Worm (Caenorhabditis elegans): ENCODE results near the gene lbp-7.

lbp-7 gene

ce11 chrV:13882192-13882591 is 2.8 kb downstream of the lbp-7 start:
- TF ChIP-seq isw-1 (GFP tag; IDR thresholded peaks at IDR 0.05) (peak; percentile 11; the same call in 1 of the 2 replicates), unc-98 (GFP tag; IDR thresholded peaks at IDR 0.05) (peak; percentile 53; the same call in 1 of the 2 replicates)

ce11 chrV:13887358-13887757 is 8.0 kb downstream of the lbp-7 start, which contains the start of gene srsx-19:
srsx-19 (plus strand) TSS chrV:13887658.
- TF ChIP-seq efl-3 (GFP tag; optimal IDR thresholded peaks at IDR 0.05) (no peak), dsc-1 (tag; optimal IDR thresholded peaks at IDR 0.05) (no peak), nhr-28 (tag; optimal IDR thresholded peaks at IDR 0.05) (no peak), ztf-4 (tag; optimal IDR thresholded peaks at IDR 0.05) (no peak), hpl-2 (GFP tag; optimal IDR thresholded peaks at IDR 0.05) (no peak), pax-3 (tag; optimal IDR thresholded peaks at IDR 0.05) (no peak), blmp-1 (tag; optimal IDR thresholded peaks at IDR 0.05) (no peak), ceh-88 (GFP tag; IDR thresholded peaks at IDR 0.05) (no peak)

ce11 chrV:13889516-13889915 is 10.2 kb downstream of the lbp-7 start, which contains the start of gene spp-12:
spp-12 (plus strand) TSS chrV:13889816.
- TF ChIP-seq elt-3 (tag; optimal IDR thresholded peaks at IDR 0.05), result no peak
- no peak for TF ChIP-seq alr-1 (tag; optimal IDR thresholded peaks at IDR 0.05; ENCODE audit: borderline replicate concordance)
- TF ChIP-seq efl-1 (optimal IDR thresholded peaks at IDR 0.05), result no peak
- TF ChIP-seq efl-1 (GFP tag; optimal IDR thresholded peaks at IDR 0.05 in 1 of 2), result peak in 1 of 2 experiments; percentile 6

- no peak for TF ChIP-seq egl-13 (tag; optimal IDR thresholded peaks at IDR 0.05)
- TF ChIP-seq pag-3 (tag; optimal IDR thresholded peaks at IDR 0.05; ENCODE audit: borderline replicate concordance, insufficient read depth), result no peak
- TF ChIP-seq sox-4 (tag; optimal IDR thresholded peaks at IDR 0.05), result no peak
Measured at ce11 chrV:13890473-13890872, 11.1 kb downstream of the lbp-7 start, which contains the start of gene lbp-8. lbp-8 (plus strand) TSS chrV:13890773.

- TF ChIP-seq ceh-8 (GFP tag; optimal IDR thresholded peaks at IDR 0.05) (no peak), nhr-85 (tag) (peak; percentile 63), elt-2 (tag; optimal IDR thresholded peaks at IDR 0.05) (peak; percentile 59), unc-130 (tag; optimal IDR thresholded peaks at IDR 0.05) (no peak), zag-1 (tag; optimal IDR thresholded peaks at IDR 0.05) (no peak), lsy-2 (tag; optimal IDR thresholded peaks at IDR 0.05) (no peak), lir-3 (tag; optimal IDR thresholded peaks at IDR 0.05; ENCODE audit: poor library complexity) (no peak), vab-15 (tag; optimal IDR thresholded peaks at IDR 0.05) (no peak), nhr-19 (GFP tag; conservative IDR thresholded peaks at IDR 0.05) (0 out of 2 replicates have a peak, but pooled peaks have one; percentile 13), aha-1 (tag; optimal IDR thresholded peaks at IDR 0.05) (no peak), nhr-84 (tag; optimal IDR thresholded peaks at IDR 0.05) (no peak), nhr-20 (tag; optimal IDR thresholded peaks at IDR 0.05) (peak; percentile 33), mef-2 (tag; optimal IDR thresholded peaks at IDR 0.05) (no peak), nhr-237 (tag; optimal IDR thresholded peaks at IDR 0.05) (no peak), hlh-17 (GFP tag; optimal IDR thresholded peaks at IDR 0.05; ENCODE audit: borderline replicate concordance) (no peak), sup-37 (GFP tag; optimal IDR thresholded peaks at IDR 0.05) (no peak), nhr-12 (tag; optimal IDR thresholded peaks at IDR 0.05) (no peak), nhr-71 (tag; optimal IDR thresholded peaks at IDR 0.05) (peak; percentile 40), efl-3 (GFP tag; optimal IDR thresholded peaks at IDR 0.05) (no peak)
Measured at ce11 chrV:13891489-13891888, 12.1 kb downstream of the lbp-7 start.

All from whole organism, L1 larva.